Fruit fly (Drosophila melanogaster) whole organism, wandering third instar larva: ENCODE results near the gene Mip.

Experiments
- Abd-B ChIP-seq: fragments of >200 bp; optimal IDR thresholded peaks from 2 replicates; lab custom pipeline; 2017; ENCODE audit warnings: missing biosample characterization, missing genetic modification characterization
- CG32264 ChIP-seq: fragments of 200-800 bp; sonication (Bioruptor generic); optimal IDR thresholded peaks from 2 replicates; lab custom pipeline; 2016; ENCODE audit warnings: missing biosample characterization, missing genetic modification characterization
- CrebA ChIP-seq: fragments of 200-800 bp; sonication (Bioruptor generic); optimal IDR thresholded peaks from 2 replicates; lab custom pipeline; 2016; ENCODE audit warnings: missing biosample characterization, mild to moderate bottlenecking, missing genetic modification characterization, borderline replicate concordance
- Dfd ChIP-seq: fragments of >200 bp; optimal IDR thresholded peaks from 2 replicates; lab custom pipeline; 2017; ENCODE audit warnings: missing biosample characterization, missing genetic modification characterization
- Hnf4 ChIP-seq: fragments of 200-800 bp; sonication (Bioruptor generic); optimal IDR thresholded peaks from 2 replicates; lab custom pipeline; 2016; ENCODE audit warnings: missing biosample characterization, mild to moderate bottlenecking, missing genetic modification characterization
- Hr78 ChIP-seq: fragments of >200 bp; optimal IDR thresholded peaks from 2 replicates; lab custom pipeline; 2017; ENCODE audit warnings: missing biosample characterization, missing genetic modification characterization
- Hr83 ChIP-seq: fragments of 200-300 bp; sonication (Bioruptor generic); optimal IDR thresholded peaks from 2 replicates; lab custom pipeline; 2016; ENCODE audit warnings: missing biosample characterization, mild to moderate bottlenecking, missing genetic modification characterization, moderate library complexity; ENCODE audit not compliant: poor library complexity, severe bottlenecking
- Jra ChIP-seq: sonication (Bioruptor generic); optimal IDR thresholded peaks from 2 replicates; lab custom pipeline; 2016; ENCODE audit warnings: missing biosample characterization, missing genetic modification characterization
- Mio ChIP-seq: sonication (Bioruptor generic); optimal IDR thresholded peaks from 2 replicates; lab custom pipeline; 2016; ENCODE audit warnings: missing biosample characterization, missing genetic modification characterization
- Myc ChIP-seq: fragments of >200 bp; optimal IDR thresholded peaks from 2 replicates; lab custom pipeline; 2017
- OdsH ChIP-seq: fragments of 200-800 bp; sonication (Bioruptor generic); optimal IDR thresholded peaks from 2 replicates; lab custom pipeline; 2016; ENCODE audit warnings: missing biosample characterization, mild to moderate bottlenecking, missing genetic modification characterization
- Rel ChIP-seq, 2 experiments: fragments of 200-800 bp; sonication (Bioruptor generic) in 1 of 2; optimal IDR thresholded peaks; 2 replicates in 1 of 2; 3 replicates in 1 of 2; lab custom pipeline; 2016 to 2019; ENCODE audit warnings: mild to moderate bottlenecking in 2 of 2, missing biosample characterization in 2 of 2, missing genetic modification characterization in 2 of 2, moderate library complexity in 1 of 2
- Sp1 ChIP-seq: fragments of 200-800 bp; sonication (Bioruptor generic); optimal IDR thresholded peaks from 3 replicates; lab custom pipeline; 2019; ENCODE audit warnings: missing biosample characterization, mild to moderate bottlenecking, missing genetic modification characterization, moderate library complexity
- Vsx2 ChIP-seq: fragments of 200-300, 225-300 bp; sonication (Bioruptor generic); optimal IDR thresholded peaks from 2 replicates; lab custom pipeline; 2018; ENCODE audit warnings: missing biosample characterization, missing genetic modification characterization; ENCODE audit not compliant: partially characterized antibody
- br ChIP-seq: fragments of 200-800 bp; sonication (Bioruptor generic); optimal IDR thresholded peaks from 2 replicates; lab custom pipeline; 2016; ENCODE audit warnings: missing biosample characterization, missing genetic modification characterization
- brk ChIP-seq: fragments of 200-800 bp; sonication (Bioruptor generic); optimal IDR thresholded peaks from 2 replicates; lab custom pipeline; 2016; ENCODE audit warnings: missing biosample characterization, mild to moderate bottlenecking, missing genetic modification characterization
- dmrt93B ChIP-seq: fragments of 200-800 bp; sonication (Bioruptor generic); optimal IDR thresholded peaks from 2 replicates; lab custom pipeline; 2018; ENCODE audit warnings: missing biosample characterization, mild to moderate bottlenecking, missing genetic modification characterization
- dsf ChIP-seq: sonication (Bioruptor generic); optimal IDR thresholded peaks from 2 replicates; lab custom pipeline; 2016; ENCODE audit warnings: missing biosample characterization, missing genetic modification characterization, borderline replicate concordance
- ey ChIP-seq: fragments of 200-800 bp; sonication (Bioruptor generic); optimal IDR thresholded peaks from 2 replicates; lab custom pipeline; 2016; ENCODE audit warnings: missing biosample characterization, missing genetic modification characterization
- fru ChIP-seq: fragments of 200-800 bp; sonication (Bioruptor generic); optimal IDR thresholded peaks from 3 replicates; lab custom pipeline; 2016; ENCODE audit warnings: missing biosample characterization, mild to moderate bottlenecking, missing genetic modification characterization
- h ChIP-seq: fragments of 200-800 bp; sonication (Bioruptor generic); optimal IDR thresholded peaks from 3 replicates; lab custom pipeline; 2016; ENCODE audit warnings: missing biosample characterization, mild to moderate bottlenecking, missing genetic modification characterization
- jim ChIP-seq: fragments of 175-275, 200-325 bp; sonication (Bioruptor generic); optimal IDR thresholded peaks from 2 replicates; lab custom pipeline; 2016; ENCODE audit warnings: missing biosample characterization, mild to moderate bottlenecking, missing genetic modification characterization
- lola ChIP-seq: fragments of >200 bp; optimal IDR thresholded peaks from 2 replicates; lab custom pipeline; 2017; ENCODE audit warnings: missing biosample characterization, missing genetic modification characterization
- pan ChIP-seq: fragments of >200 bp; optimal IDR thresholded peaks from 2 replicates; lab custom pipeline; 2017
- psq ChIP-seq: fragments of 200-800 bp; sonication (Bioruptor generic); optimal IDR thresholded peaks from 3 replicates; lab custom pipeline; 2017; ENCODE audit warnings: missing biosample characterization, mild to moderate bottlenecking, missing genetic modification characterization, moderate library complexity
- rgr ChIP-seq: fragments of 200-800 bp; sonication (Bioruptor generic); optimal IDR thresholded peaks from 3 replicates; lab custom pipeline; 2016; ENCODE audit warnings: missing biosample characterization, mild to moderate bottlenecking, missing genetic modification characterization
- tai ChIP-seq: sonication (Bioruptor generic); optimal IDR thresholded peaks from 2 replicates; lab custom pipeline; 2016; ENCODE audit warnings: missing biosample characterization, missing genetic modification characterization

Mip gene

DNA sequence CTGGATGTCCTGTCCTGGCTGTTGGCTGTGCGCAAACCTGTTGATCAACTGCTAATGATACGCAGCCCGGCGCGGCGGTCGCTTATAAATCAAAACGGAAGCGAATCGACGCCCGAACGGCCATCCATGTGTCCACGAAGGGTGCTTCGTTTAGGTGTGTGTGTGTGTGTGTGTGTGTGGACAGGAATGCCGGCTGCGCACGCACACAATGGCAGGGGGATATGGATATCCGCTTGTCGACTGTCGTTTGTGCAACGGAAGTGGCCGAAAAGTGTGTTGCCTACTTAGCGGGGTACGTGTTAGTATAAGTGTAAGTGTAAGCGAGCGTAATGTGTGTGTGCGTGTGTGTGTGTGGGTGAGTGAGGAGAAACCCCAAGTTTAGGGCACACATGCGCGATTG, at the start of gene Mip:
Gene Mip (minus strand): TSS at position 63 of the 400 bp plus-strand sequence.
- TF ChIP-seq Dfd (GFP tag; lab: Kevin White, UChicago) (peak; percentile 51), Hr83 (GFP tag; lab: Kevin White, UChicago) (no peak)

DNA sequence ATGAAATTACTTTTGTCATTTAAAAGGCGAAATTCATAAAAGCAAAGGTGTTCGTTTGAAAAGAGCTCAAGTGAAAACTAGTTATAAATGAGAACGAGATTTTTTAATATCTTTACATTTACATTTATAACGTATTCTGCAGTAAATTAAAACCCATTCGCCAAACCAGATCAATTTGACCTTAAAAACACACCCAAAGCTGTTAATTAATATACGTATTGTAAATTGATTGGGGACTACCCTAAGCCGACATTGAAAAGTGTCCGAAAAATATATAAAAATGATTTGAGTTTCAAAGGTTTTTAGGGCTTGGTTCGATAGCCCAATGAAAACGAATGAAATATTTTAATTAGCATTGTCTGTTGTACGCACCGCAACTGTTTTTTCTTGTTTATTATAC, 49.5 kb upstream of the Mip start:
- TF ChIP-seq CG32264 (GFP tag; lab: Kevin White, UChicago) (no peak), Rel (GFP tag; optimal IDR thresholded peaks at IDR 0.05; lab: Kevin White, UChicago) (no peak), Rel (tag; optimal IDR thresholded peaks at IDR 0.05; lab: Kevin White, UChicago) (peak; percentile 57)

DNA sequence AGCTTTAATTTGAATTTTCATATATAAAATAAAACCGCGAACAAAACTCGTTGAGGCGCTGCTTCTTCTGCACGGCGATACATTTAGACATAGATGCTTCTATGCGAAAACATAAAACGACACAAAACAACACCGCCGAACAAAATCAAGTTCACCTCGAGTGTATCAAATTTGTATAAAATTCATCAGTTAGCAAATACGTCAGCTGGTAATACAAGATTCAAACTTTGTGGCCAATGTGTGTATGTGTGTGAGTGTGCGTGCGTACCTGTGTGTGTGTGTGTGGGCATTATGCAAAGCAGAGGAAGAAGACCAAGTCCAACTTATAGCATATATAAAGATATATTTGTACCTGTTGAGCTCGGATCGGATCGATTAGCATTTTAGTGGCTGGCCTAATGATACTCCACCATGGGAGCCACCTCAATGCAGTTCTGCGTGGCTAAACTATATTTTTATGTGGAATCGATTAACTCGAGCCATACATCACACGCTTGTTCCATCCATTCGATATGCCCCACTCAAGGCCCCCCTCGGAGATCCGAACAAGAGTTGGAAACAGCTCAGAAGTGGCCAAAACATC, 45.1 kb upstream of the Mip start:
- TF ChIP-seq Dfd (GFP tag; lab: Kevin White, UChicago) (peak; percentile 23), dsf (GFP tag; lab: Kevin White, UChicago) (no peak), pan (lab: Kevin White, UChicago) (no peak), Myc (lab: Kevin White, UChicago) (no peak), Sp1 (GFP tag; lab: Kevin White, UChicago) (no peak), CG32264 (GFP tag; lab: Kevin White, UChicago) (no peak), h (GFP tag; lab: Kevin White, UChicago) (no peak)

DNA sequence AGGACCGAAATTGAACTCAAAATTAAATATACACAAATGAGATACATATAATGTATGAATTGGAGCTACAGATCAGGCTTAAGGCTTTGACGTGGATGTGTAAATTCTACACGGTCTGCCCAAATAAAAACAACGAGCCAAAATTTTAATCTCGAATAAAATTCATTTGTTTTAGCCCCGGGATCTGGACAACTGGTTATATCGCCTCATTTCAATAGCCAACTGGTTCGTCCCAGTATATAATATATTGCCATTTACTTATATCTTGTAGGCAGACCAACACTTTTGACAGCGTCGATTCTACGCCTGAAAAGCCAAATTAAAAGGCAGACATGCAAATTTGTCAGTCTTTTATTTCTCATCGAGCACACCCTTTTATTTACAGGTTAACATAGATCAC, 43.6 kb upstream of the Mip start:
- TF ChIP-seq Hr83 (GFP tag; lab: Kevin White, UChicago) = no peak
- no peak for TF ChIP-seq dsf (GFP tag; lab: Kevin White, UChicago)
- no peak for TF ChIP-seq Myc (lab: Kevin White, UChicago)
- no peak for TF ChIP-seq tai (GFP tag; lab: Kevin White, UChicago)
- TF ChIP-seq ey (GFP tag; lab: Kevin White, UChicago) = no peak
- no peak for TF ChIP-seq Abd-B
- no peak for TF ChIP-seq dmrt93B (GFP tag; lab: Kevin White, UChicago)
- no peak for TF ChIP-seq fru (GFP tag; lab: Kevin White, UChicago)
- TF ChIP-seq br = no peak
- TF ChIP-seq Hnf4 (GFP tag; lab: Kevin White, UChicago) = no peak
- TF ChIP-seq pan (lab: Kevin White, UChicago) = no peak
- TF ChIP-seq Rel (GFP tag; optimal IDR thresholded peaks at IDR 0.05; lab: Kevin White, UChicago) = no peak
- no peak for TF ChIP-seq Rel (tag; optimal IDR thresholded peaks at IDR 0.05; lab: Kevin White, UChicago)
- no peak for TF ChIP-seq lola (GFP tag; lab: Kevin White, UChicago)
- no peak for TF ChIP-seq OdsH (GFP tag; lab: Kevin White, UChicago)
- no peak for TF ChIP-seq Vsx2 (GFP tag; lab: Kevin White, UChicago)
- TF ChIP-seq h (GFP tag; lab: Kevin White, UChicago) = no peak
- TF ChIP-seq rgr (GFP tag; lab: Kevin White, UChicago) = no peak
- TF ChIP-seq jim (GFP tag; lab: Kevin White, UChicago) = no peak
- TF ChIP-seq psq = no peak

DNA sequence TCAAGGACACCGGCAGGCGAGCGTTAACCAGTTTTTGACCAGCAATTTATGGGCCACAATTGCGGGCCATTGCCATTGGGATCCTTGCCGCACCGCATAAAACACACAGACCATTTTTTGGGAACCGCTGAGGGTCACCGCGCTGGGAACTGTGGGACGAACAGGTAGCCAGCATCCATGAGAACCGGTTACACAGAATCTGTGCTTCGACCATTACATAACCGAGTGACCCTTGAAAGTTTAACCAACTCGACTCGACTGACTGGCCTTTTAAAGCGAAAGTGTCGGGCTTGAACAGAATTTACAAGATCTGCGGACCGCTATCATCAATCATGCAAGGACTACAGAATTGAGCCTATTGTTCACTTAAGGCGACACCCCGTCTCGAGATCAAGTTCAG, 42.9 kb upstream of the Mip start:
- TF ChIP-seq tai (GFP tag; lab: Kevin White, UChicago) (no peak), br (no peak), Mio (GFP tag; lab: Kevin White, UChicago) (no peak), jim (GFP tag; lab: Kevin White, UChicago) (no peak), psq (no peak), Hr78 (no peak), Sp1 (GFP tag; lab: Kevin White, UChicago) (no peak), OdsH (GFP tag; lab: Kevin White, UChicago) (no peak), pan (lab: Kevin White, UChicago) (no peak), h (GFP tag; lab: Kevin White, UChicago) (no peak), brk (GFP tag; lab: Kevin White, UChicago) (no peak), Jra (GFP tag; lab: Kevin White, UChicago) (no peak)

DNA sequence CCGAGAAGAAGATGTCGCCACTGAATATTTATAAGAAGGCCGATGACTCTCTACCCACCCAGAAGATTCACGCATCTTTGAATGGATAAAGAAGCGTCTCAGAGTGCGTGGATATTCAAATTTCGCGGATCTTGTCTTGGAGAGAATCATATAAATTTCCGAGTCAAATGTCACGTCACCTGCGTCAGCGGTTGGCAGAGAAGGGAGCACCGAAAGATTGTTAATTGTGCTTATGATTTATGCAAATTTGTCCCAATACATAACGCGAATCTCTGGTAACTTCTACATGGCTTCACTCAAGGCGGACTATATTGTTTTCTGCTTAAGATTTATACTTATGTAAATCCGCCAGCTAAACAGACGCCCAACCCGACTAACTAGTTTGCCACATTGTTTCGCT, 41.7 kb upstream of the Mip start:
- TF ChIP-seq br (no peak), CrebA (GFP tag; lab: Kevin White, UChicago) (no peak)
